Fruit fly (Drosophila melanogaster) whole organism, embryonic: ENCODE results near the gene CG14424.

Experiments
- C15 ChIP-seq: fragments of 200-800 bp; sonication (Bioruptor generic); IDR thresholded peaks from 3 replicates; pipeline ENCODE4 v1.3.6; 2022; ENCODE audit warnings: missing biosample characterization, missing genetic modification characterization
- CG1024 ChIP-seq: fragments of 200-800 bp; sonication (Bioruptor generic); IDR thresholded peaks from 2 replicates; pipeline ENCODE4 v1.3.6; 2022; ENCODE audit warnings: missing biosample characterization, missing genetic modification characterization
- CG10321 ChIP-seq: fragments of 200-800 bp; sonication (Bioruptor generic); IDR thresholded peaks from 2 replicates; pipeline ENCODE4 v1.3.6; 2022; ENCODE audit warnings: missing biosample characterization, missing genetic modification characterization
- CG1233 ChIP-seq: fragments of 200-800 bp; sonication (Bioruptor generic); optimal IDR thresholded peaks from 4 replicates; lab custom pipeline; 2018; ENCODE audit warnings: missing biosample characterization, mild to moderate bottlenecking, missing genetic modification characterization
- CG12769 ChIP-seq: fragments of 200-800 bp; sonication (Bioruptor generic); optimal IDR thresholded peaks from 2 replicates; lab custom pipeline; 2019; ENCODE audit warnings: missing biosample characterization, mild to moderate bottlenecking, missing genetic modification characterization, moderate library complexity
- CG14965 ChIP-seq: fragments of 200-800 bp; sonication (Bioruptor generic); optimal IDR thresholded peaks from 2 replicates; lab custom pipeline; 2016; ENCODE audit warnings: missing biosample characterization, missing genetic modification characterization, borderline replicate concordance
- CG1603 ChIP-seq: fragments of 200-800 bp; sonication (Bioruptor generic); optimal IDR thresholded peaks from 2 replicates; lab custom pipeline; 2019; ENCODE audit warnings: missing biosample characterization, mild to moderate bottlenecking, missing genetic modification characterization, moderate library complexity
- CG16863 ChIP-seq: fragments of 200-800 bp; sonication (Bioruptor generic); optimal IDR thresholded peaks from 3 replicates; lab custom pipeline; 2016; ENCODE audit warnings: missing biosample characterization, missing genetic modification characterization
- CG17328 ChIP-seq: fragments of 200-800 bp; sonication (Bioruptor generic); IDR thresholded peaks from 2 replicates; pipeline ENCODE4 v1.3.6; 2022; ENCODE audit warnings: missing biosample characterization, missing genetic modification characterization
- CG2712 ChIP-seq: fragments of 200-800 bp; optimal IDR thresholded peaks from 3 replicates; lab custom pipeline; 2019; ENCODE audit warnings: missing biosample characterization, mild to moderate bottlenecking, missing genetic modification characterization, moderate library complexity
- CG31224 ChIP-seq: fragments of 200-800 bp; sonication (Bioruptor generic); IDR thresholded peaks from 2 replicates; pipeline ENCODE4 v1.3.6; 2022; ENCODE audit warnings: missing biosample characterization, missing genetic modification characterization
- CG32532 ChIP-seq: fragments of 200-800 bp; sonication (Bioruptor generic); IDR thresholded peaks from 2 replicates; pipeline ENCODE4 v1.3.6; 2022; ENCODE audit warnings: missing biosample characterization, missing genetic modification characterization
- CG32767 ChIP-seq: fragments of 200-800 bp; sonication (Bioruptor generic); IDR thresholded peaks from 2 replicates; pipeline ENCODE4 v1.3.6; 2022; ENCODE audit warnings: missing biosample characterization, missing genetic modification characterization
- CG32772 ChIP-seq: fragments of 200-800 bp; sonication (Bioruptor generic); IDR thresholded peaks from 2 replicates; pipeline ENCODE4 v1.3.6; 2022; ENCODE audit warnings: missing biosample characterization, missing genetic modification characterization
- CG3838 ChIP-seq: fragments of 200-800 bp; sonication (Bioruptor generic); optimal IDR thresholded peaks from 3 replicates; lab custom pipeline; 2016; ENCODE audit warnings: missing biosample characterization, missing genetic modification characterization
- CG42726 ChIP-seq: fragments of 200-800 bp; sonication (Bioruptor generic); IDR thresholded peaks from 2 replicates; pipeline ENCODE4 v1.3.6; 2022; ENCODE audit warnings: missing biosample characterization, missing genetic modification characterization; ENCODE audit not compliant: partially characterized antibody
- CG43689 ChIP-seq: fragments of 200-800 bp; sonication (Bioruptor generic); IDR thresholded peaks from 2 replicates; pipeline ENCODE4 v1.3.6; 2022; ENCODE audit warnings: missing biosample characterization, missing genetic modification characterization
- CG4707 ChIP-seq: fragments of 200-800 bp; sonication (Bioruptor generic); optimal IDR thresholded peaks from 2 replicates; lab custom pipeline; 2018; ENCODE audit warnings: missing biosample characterization, mild to moderate bottlenecking, missing genetic modification characterization, moderate library complexity
- CG4854 ChIP-seq: fragments of 200-800 bp; sonication (Bioruptor generic); optimal IDR thresholded peaks from 2 replicates; lab custom pipeline; 2016; ENCODE audit warnings: missing biosample characterization, missing genetic modification characterization, inconsistent platforms
- CG6272 ChIP-seq: fragments of 200-800 bp; sonication (Bioruptor generic); IDR thresholded peaks from 2 replicates; pipeline ENCODE4 v1.3.6; 2022; ENCODE audit warnings: missing biosample characterization, missing genetic modification characterization
- CG8944 ChIP-seq: fragments of 200-800 bp; sonication (Bioruptor generic); optimal IDR thresholded peaks from 3 replicates; lab custom pipeline; 2016; ENCODE audit warnings: missing biosample characterization, missing genetic modification characterization
- CG9817 ChIP-seq: fragments of 200-800 bp; sonication (Bioruptor generic); optimal IDR thresholded peaks from 2 replicates; lab custom pipeline; 2018; ENCODE audit warnings: missing biosample characterization, mild to moderate bottlenecking, missing genetic modification characterization, moderate library complexity
- Chrac-16 ChIP-seq: fragments of 200-800 bp; sonication (Bioruptor generic); optimal IDR thresholded peaks from 3 replicates; lab custom pipeline; 2016; ENCODE audit warnings: missing biosample characterization, missing genetic modification characterization
- Dbx ChIP-seq: fragments of 200-800 bp; sonication (Bioruptor generic); IDR thresholded peaks from 3 replicates; pipeline ENCODE4 v1.3.6; 2022; ENCODE audit warnings: missing biosample characterization, missing genetic modification characterization
- Hey ChIP-seq: fragments of 200-800 bp; sonication (Bioruptor generic); optimal IDR thresholded peaks from 3 replicates; lab custom pipeline; 2018; ENCODE audit warnings: missing biosample characterization, mild to moderate bottlenecking, missing genetic modification characterization
- HmgZ ChIP-seq: fragments of 200-800 bp; sonication (Bioruptor generic); optimal IDR thresholded peaks from 2 replicates; lab custom pipeline; 2018; ENCODE audit warnings: missing biosample characterization, mild to moderate bottlenecking, missing genetic modification characterization
- Mad ChIP-seq: fragments of 200-800 bp; sonication (Bioruptor generic); optimal IDR thresholded peaks from 2 replicates; lab custom pipeline; 2016; ENCODE audit warnings: missing biosample characterization, missing genetic modification characterization
- NFAT ChIP-seq: fragments of 200-800 bp; sonication (Bioruptor generic); IDR thresholded peaks from 2 replicates; pipeline ENCODE4 v1.3.6; 2022; ENCODE audit warnings: missing biosample characterization, missing genetic modification characterization
- Opbp ChIP-seq: fragments of 200-800 bp; sonication (Bioruptor generic); IDR thresholded peaks from 3 replicates; pipeline ENCODE4 v1.3.6; 2022; ENCODE audit warnings: missing biosample characterization, missing genetic modification characterization; ENCODE audit not compliant: partially characterized antibody
- Sry-β ChIP-seq: fragments of 200-800 bp; sonication (Bioruptor generic); optimal IDR thresholded peaks from 2 replicates; lab custom pipeline; 2018; ENCODE audit warnings: missing biosample characterization, mild to moderate bottlenecking, missing genetic modification characterization, moderate library complexity
- Taf1 ChIP-seq: fragments of 200-800 bp; sonication (Bioruptor generic); IDR thresholded peaks from 2 replicates; pipeline ENCODE4 v1.3.6; 2022; ENCODE audit warnings: missing biosample characterization, missing genetic modification characterization
- ab ChIP-seq: fragments of 200-800 bp; sonication (Bioruptor generic); optimal IDR thresholded peaks from 2 replicates; lab custom pipeline; 2016; ENCODE audit warnings: missing biosample characterization, missing genetic modification characterization
- abd-A ChIP-seq: fragments of 200-800 bp; sonication (Bioruptor generic); optimal IDR thresholded peaks from 3 replicates; lab custom pipeline; 2019; ENCODE audit warnings: missing biosample characterization, mild to moderate bottlenecking, missing genetic modification characterization, moderate library complexity
- ara ChIP-seq: fragments of 200-800 bp; sonication (Bioruptor generic); IDR thresholded peaks from 2 replicates; pipeline ENCODE4 v1.3.6; 2022; ENCODE audit warnings: missing biosample characterization, missing genetic modification characterization
- chm ChIP-seq: fragments of 200-800 bp; sonication (Bioruptor generic); IDR thresholded peaks from 2 replicates; pipeline ENCODE4 v1.3.6; 2022; ENCODE audit warnings: missing biosample characterization, missing genetic modification characterization
- chn ChIP-seq: fragments of 200-800 bp; sonication (Bioruptor generic); optimal IDR thresholded peaks from 2 replicates; lab custom pipeline; 2016; ENCODE audit warnings: missing biosample characterization, missing genetic modification characterization
- croc ChIP-seq: fragments of 200-800 bp; sonication (Bioruptor generic); conservative IDR thresholded peaks from 3 replicates; pipeline ENCODE4 v1.3.6; 2022; ENCODE audit warnings: missing biosample characterization, missing genetic modification characterization
- crp ChIP-seq, 2 experiments: fragments of 200-800 bp; sonication (Bioruptor generic); optimal IDR thresholded peaks; 2 replicates in 1 of 2; 3 replicates in 1 of 2; lab custom pipeline; 2017; ENCODE audit warnings: missing biosample characterization in 2 of 2, missing genetic modification characterization in 2 of 2, mild to moderate bottlenecking in 1 of 2, moderate library complexity in 1 of 2
- fru ChIP-seq: fragments of >200 bp; optimal IDR thresholded peaks from 2 replicates; lab custom pipeline; 2017
- fu2 ChIP-seq: fragments of 200-800 bp; sonication (Bioruptor generic); optimal IDR thresholded peaks from 2 replicates; lab custom pipeline; 2016; ENCODE audit warnings: missing biosample characterization, missing genetic modification characterization
- her ChIP-seq: fragments of 200-800 bp; sonication (Bioruptor generic); optimal IDR thresholded peaks from 2 replicates; lab custom pipeline; 2016; ENCODE audit warnings: missing biosample characterization, missing genetic modification characterization
- jing ChIP-seq: fragments of 200-800 bp; sonication (Bioruptor generic); optimal IDR thresholded peaks from 2 replicates; lab custom pipeline; 2018; ENCODE audit warnings: missing biosample characterization, mild to moderate bottlenecking, missing genetic modification characterization
- kni ChIP-seq: fragments of 200-800 bp; sonication (Bioruptor generic); optimal IDR thresholded peaks from 3 replicates; lab custom pipeline; 2017; ENCODE audit warnings: mild to moderate bottlenecking, missing biosample characterization, missing genetic modification reagents, missing genetic modification characterization
- mld ChIP-seq: fragments of 200-800 bp; sonication (Bioruptor generic); IDR thresholded peaks from 3 replicates; pipeline ENCODE4 v1.3.6; 2022; ENCODE audit warnings: missing biosample characterization, missing genetic modification characterization; ENCODE audit not compliant: partially characterized antibody
- peb ChIP-seq: fragments of 200-800 bp; sonication (Bioruptor generic); IDR thresholded peaks from 2 replicates; pipeline ENCODE4 v1.3.6; 2022; ENCODE audit warnings: missing biosample characterization, missing genetic modification characterization
- pho ChIP-seq: fragments of 200-800 bp; sonication (Bioruptor generic); optimal IDR thresholded peaks from 2 replicates; lab custom pipeline; 2016; ENCODE audit warnings: missing biosample characterization, missing genetic modification characterization
- sqz ChIP-seq: fragments of 200-800 bp; sonication (Bioruptor generic); optimal IDR thresholded peaks from 3 replicates; lab custom pipeline; 2018; ENCODE audit warnings: missing biosample characterization, mild to moderate bottlenecking, missing genetic modification characterization
- sug ChIP-seq: fragments of 200-800 bp; optimal IDR thresholded peaks from 2 replicates; lab custom pipeline; 2019; ENCODE audit warnings: missing biosample characterization, mild to moderate bottlenecking, missing genetic modification characterization, moderate library complexity
- tap ChIP-seq: fragments of 200-800 bp; optimal IDR thresholded peaks from 3 replicates; lab custom pipeline; 2019; ENCODE audit warnings: missing biosample characterization, mild to moderate bottlenecking, missing genetic modification characterization, moderate library complexity
- toy ChIP-seq: fragments of 200-800 bp; sonication (Bioruptor generic); IDR thresholded peaks from 2 replicates; pipeline ENCODE4 v1.3.6; 2022; ENCODE audit warnings: missing biosample characterization, missing genetic modification characterization
- wdn ChIP-seq: fragments of 200-800 bp; sonication (Bioruptor generic); IDR thresholded peaks from 2 replicates; pipeline ENCODE4 v1.3.6; 2022; ENCODE audit warnings: missing biosample characterization, missing genetic modification characterization
- zen2 ChIP-seq: fragments of 200-800 bp; sonication (Bioruptor generic); IDR thresholded peaks from 3 replicates; pipeline ENCODE4 v1.3.6; 2022; ENCODE audit warnings: missing biosample characterization, missing genetic modification characterization; ENCODE audit not compliant: partially characterized antibody

Gene CG14424

dm6 chrX:2947545-2948072, 20.6 kb upstream of the CG14424 start, which contains the start of gene CG3603 (continued):
- TF ChIP-seq tap (no peak), C15 (GFP tag; lab: Robert Waterston, UW) (no peak), CG31224 (GFP tag; lab: Robert Waterston, UW) (no peak), CG6272 (GFP tag; lab: Robert Waterston, UW) (no peak), CG32772 (GFP tag; lab: Robert Waterston, UW) (no peak), kni (GFP tag; lab: Kevin White, UChicago) (no peak), jing (GFP tag; lab: Kevin White, UChicago) (no peak), ab (GFP tag; lab: Kevin White, UChicago) (no peak), HmgZ (tag; lab: Kevin White, UChicago) (no peak), ara (no peak), CG32532 (GFP tag; lab: Robert Waterston, UW) (peak; percentile 10; the same call in 1 of the 2 replicates), chm (GFP tag; lab: Robert Waterston, UW) (no peak), CG12769 (no peak), Hey (tag; lab: Kevin White, UChicago) (no peak), crp (GFP tag; optimal IDR thresholded peaks at IDR 0.05; lab: Kevin White, UChicago) (peak in 1 of 2 experiments; percentile 80), abd-A (tag; lab: Kevin White, UChicago) (no peak), CG1603 (no peak), fru (lab: Kevin White, UChicago) (no peak), Taf1 (GFP tag; lab: Robert Waterston, UW) (no peak), CG4854 (GFP tag; lab: Kevin White, UChicago) (no peak), CG42726 (GFP tag; lab: Robert Waterston, UW) (no peak), CG1233 (GFP tag; lab: Kevin White, UChicago) (peak; percentile 3), toy (GFP tag; lab: Robert Waterston, UW) (no peak), CG9817 (tag; lab: Kevin White, UChicago) (no peak), Dbx (GFP tag; lab: Robert Waterston, UW) (no peak), her (GFP tag; lab: Kevin White, UChicago) (no peak), CG43689 (GFP tag; lab: Robert Waterston, UW) (no peak), CG3838 (GFP tag; lab: Kevin White, UChicago) (no peak), CG1024 (no peak), NFAT (GFP tag; lab: Robert Waterston, UW) (no peak), CG10321 (GFP tag; lab: Robert Waterston, UW) (no peak), CG14965 (GFP tag; lab: Kevin White, UChicago) (no peak), mld (GFP tag; lab: Robert Waterston, UW) (no peak), fu2 (GFP tag; lab: Kevin White, UChicago) (no peak), CG2712 (no peak), peb (no peak), Mad (GFP tag; lab: Kevin White, UChicago) (no peak), CG8944 (GFP tag; lab: Kevin White, UChicago) (no peak), chn (no peak), wdn (no peak), sqz (GFP tag; lab: Kevin White, UChicago) (peak; percentile 91), CG17328 (no peak), CG32767 (GFP tag; lab: Robert Waterston, UW) (no peak), croc (no peak), CG4707 (GFP tag; lab: Kevin White, UChicago) (no peak), CG16863 (GFP tag; lab: Kevin White, UChicago) (no peak), sug (tag; lab: Kevin White, UChicago) (no peak), Chrac-16 (no peak), Opbp (no peak), pho (GFP tag; lab: Kevin White, UChicago) (no peak), Sry-β (GFP tag; lab: Kevin White, UChicago) (no peak), zen2 (GFP tag; lab: Robert Waterston, UW) (no peak)
